Fruit fly (Drosophila melanogaster) whole organism, prepupa: ENCODE measurements around the gene CG17145.

ENCODE experiments used
- CG6163 ChIP-seq: fragments of 200-800 bp; sonication (Bioruptor generic); IDR thresholded peaks from 3 replicates; pipeline ENCODE4 v1.3.6; 2022; ENCODE audit warnings: missing biosample characterization, missing genetic modification characterization
- CG6854 ChIP-seq: fragments of 200-800 bp; sonication (Bioruptor generic); optimal IDR thresholded peaks from 2 replicates; lab custom pipeline; 2017; ENCODE audit warnings: missing biosample characterization, mild to moderate bottlenecking, missing genetic modification characterization
- CG7368 ChIP-seq: fragments of 200-800 bp; sonication (Bioruptor generic); optimal IDR thresholded peaks from 3 replicates; lab custom pipeline; 2016; ENCODE audit warnings: missing biosample characterization, missing genetic modification characterization
- CG8632 ChIP-seq: fragments of 200-800 bp; sonication (Bioruptor generic); optimal IDR thresholded peaks from 3 replicates; lab custom pipeline; 2016; ENCODE audit warnings: missing biosample characterization, missing genetic modification characterization
- Hr38 ChIP-seq: sonication (Bioruptor generic); optimal IDR thresholded peaks from 2 replicates; lab custom pipeline; 2016; ENCODE audit warnings: missing biosample characterization, missing genetic modification characterization
- Met ChIP-seq: fragments of 200-800 bp; sonication (Bioruptor generic); optimal IDR thresholded peaks from 3 replicates; lab custom pipeline; 2016; ENCODE audit warnings: missing biosample characterization, missing genetic modification characterization
- OdsH ChIP-seq: fragments of 200-800 bp; sonication (Bioruptor generic); optimal IDR thresholded peaks from 3 replicates; lab custom pipeline; 2016; ENCODE audit warnings: missing biosample characterization, missing genetic modification characterization
- Sox15 ChIP-seq: fragments of 200-800 bp; sonication (Bioruptor generic); optimal IDR thresholded peaks from 3 replicates; lab custom pipeline; 2016; ENCODE audit warnings: missing biosample characterization, missing genetic modification characterization
- fd59A ChIP-seq: fragments of 200-800 bp; sonication (Bioruptor generic); optimal IDR thresholded peaks from 2 replicates; lab custom pipeline; 2017; ENCODE audit warnings: missing biosample characterization, mild to moderate bottlenecking, missing genetic modification characterization, missing genetic modification reagents
- pdm3 ChIP-seq: fragments of 200-800 bp; sonication (Bioruptor generic); optimal IDR thresholded peaks from 3 replicates; lab custom pipeline; 2016; ENCODE audit warnings: missing biosample characterization, missing genetic modification characterization

- TF ChIP-seq Met (GFP tag; lab: Kevin White, UChicago) (no peak), OdsH (GFP tag; lab: Kevin White, UChicago) (no peak), CG6163 (no peak), CG8632 (GFP tag; lab: Kevin White, UChicago) (no peak), CG6854 (GFP tag; lab: Kevin White, UChicago) (no peak), pdm3 (GFP tag; lab: Kevin White, UChicago) (no peak), Hr38 (no peak), Sox15 (GFP tag; lab: Kevin White, UChicago) (no peak), CG7368 (GFP tag; lab: Kevin White, UChicago) (no peak), fd59A (GFP tag; lab: Kevin White, UChicago) (no peak)
Measured at dm6 chr3L:20191848-20192247, 29.8 kb upstream of the CG17145 start.
